Worm (Caenorhabditis elegans) whole organism, L4 larva: ENCODE measurements around the gene B0244.5.
A peak's percentile ranks its signal among the peaks of the same experiment; 100 is the strongest.

ENCODE experiments used
- D1046.2 ChIP-seq: fragments of 200-800 bp; sonication (Bioruptor generic); IDR thresholded peaks from 2 replicates; pipeline ENCODE4 v1.3.6; 2022; ENCODE audit warnings: missing genetic modification characterization, missing compliant biosample characterization
- F10B5.3 ChIP-seq: sonication (generic microtip); optimal IDR thresholded peaks from 2 replicates; lab custom pipeline; 2016; ENCODE audit warnings: mild to moderate bottlenecking, missing genetic modification characterization, missing compliant biosample characterization
- F26F4.8 ChIP-seq: fragments of 200-800 bp; sonication (Bioruptor generic); conservative IDR thresholded peaks from 2 replicates; pipeline ENCODE4 v1.3.6; 2022; ENCODE audit warnings: missing genetic modification characterization, missing compliant biosample characterization
- T20F7.1 ChIP-seq: fragments of 200-800 bp; sonication (Bioruptor generic); optimal IDR thresholded peaks from 2 replicates; lab custom pipeline; 2018; ENCODE audit warnings: mild to moderate bottlenecking, missing genetic modification characterization, missing compliant biosample characterization
- T26A8.4 ChIP-seq: fragments of 200-800 bp; sonication (Bioruptor generic); IDR thresholded peaks from 2 replicates; pipeline ENCODE4 v1.3.6; 2022; ENCODE audit warnings: missing genetic modification characterization, missing compliant biosample characterization
- Y105C5A.15 ChIP-seq: fragments of 200-800 bp; sonication (Bioruptor generic); IDR thresholded peaks from 2 replicates; pipeline ENCODE4 v1.3.6; 2022; ENCODE audit warnings: missing genetic modification characterization, missing compliant biosample characterization
- Y48G9A.11 ChIP-seq: fragments of 200-800 bp; sonication (Bioruptor generic); IDR thresholded peaks from 2 replicates; pipeline ENCODE4 v1.3.6; 2022; ENCODE audit warnings: missing genetic modification reagents, missing genetic modification characterization, missing compliant biosample characterization
- Y75B8A.6 ChIP-seq: fragments of 200-800 bp; sonication (Bioruptor generic); IDR thresholded peaks from 2 replicates; pipeline ENCODE4 v1.3.6; 2022; ENCODE audit warnings: missing genetic modification reagents, missing genetic modification characterization, missing compliant biosample characterization
- ZK337.2 ChIP-seq: fragments of 200-800 bp; sonication (Bioruptor generic); IDR thresholded peaks from 2 replicates; pipeline ENCODE4 v1.3.6; 2022; ENCODE audit warnings: missing genetic modification reagents, missing genetic modification characterization, missing compliant biosample characterization
- ZK546.5 ChIP-seq, 2 experiments: sonication (generic microtip); optimal IDR thresholded peaks; 2 replicates each; lab custom pipeline; 2017; ENCODE audit warnings: missing biosample characterization in 2 of 2, missing genetic modification characterization in 2 of 2
- arid-1 ChIP-seq: fragments of 200-800 bp; sonication (Bioruptor generic); conservative IDR thresholded peaks from 2 replicates; pipeline ENCODE4 v1.3.6; 2022; ENCODE audit warnings: missing genetic modification reagents, missing genetic modification characterization, missing compliant biosample characterization
- ceh-28 ChIP-seq: fragments of 150-350 bp; optimal IDR thresholded peaks from 2 replicates; lab custom pipeline; 2014; ENCODE audit warnings: missing biosample characterization, missing genetic modification reagents, missing genetic modification characterization
- ceh-44 ChIP-seq: fragments of 200-800 bp; sonication (Bioruptor generic); IDR thresholded peaks from 2 replicates; pipeline ENCODE4 v1.3.6; 2022; ENCODE audit warnings: missing genetic modification reagents, missing genetic modification characterization, missing compliant biosample characterization
- ceh-62 ChIP-seq: sonication (generic microtip); optimal IDR thresholded peaks from 2 replicates; lab custom pipeline; 2017; ENCODE audit warnings: missing biosample characterization, missing genetic modification characterization
- ces-1 ChIP-seq: fragments of 150-350 bp; sonication (generic microtip); optimal IDR thresholded peaks from 4 replicates; lab custom pipeline; 2014; ENCODE audit warnings: missing biosample characterization, missing genetic modification reagents, missing genetic modification characterization
- cey-2 ChIP-seq: sonication (generic microtip); optimal IDR thresholded peaks from 3 replicates; lab custom pipeline; 2017; ENCODE audit warnings: missing genetic modification characterization, mild to moderate bottlenecking, missing compliant biosample characterization, antibody characterized with exemption, borderline replicate concordance; ENCODE audit not compliant: insufficient read depth
- daf-16 ChIP-seq, 3 experiments: sonication (generic microtip); optimal IDR thresholded peaks; 2 replicates each; lab custom pipeline; 2016 to 2017; ENCODE audit warnings: missing genetic modification characterization in 3 of 3, missing genetic modification reagents in 3 of 3, mild to moderate bottlenecking in 2 of 3, missing compliant biosample characterization in 2 of 3, missing biosample characterization in 1 of 3, moderate library complexity in 1 of 3
- daf-8 ChIP-seq: fragments of 200-800 bp; sonication (Bioruptor generic); IDR thresholded peaks from 2 replicates; pipeline ENCODE4 v1.3.6; 2022; ENCODE audit warnings: missing genetic modification characterization, missing compliant biosample characterization
- dmd-6 ChIP-seq: fragments of 200-800 bp; sonication (Bioruptor generic); IDR thresholded peaks from 2 replicates; pipeline ENCODE4 v1.3.6; 2022; ENCODE audit warnings: missing genetic modification reagents, missing genetic modification characterization, missing compliant biosample characterization
- duxl-1 ChIP-seq: sonication (generic microtip); optimal IDR thresholded peaks from 2 replicates; lab custom pipeline; 2016; ENCODE audit warnings: mild to moderate bottlenecking, missing genetic modification characterization, moderate library complexity, missing compliant biosample characterization; ENCODE audit not compliant: poor library complexity
- egl-27 ChIP-seq: sonication (generic microtip); optimal IDR thresholded peaks from 3 replicates; lab custom pipeline; 2017; ENCODE audit warnings: missing biosample characterization, missing genetic modification reagents, missing genetic modification characterization
- egl-43 ChIP-seq: fragments of 200-800 bp; sonication (Bioruptor generic); IDR thresholded peaks from 2 replicates; pipeline ENCODE4 v1.3.6; 2022; ENCODE audit warnings: missing genetic modification reagents, missing genetic modification characterization, missing compliant biosample characterization
- fkh-10 ChIP-seq: fragments of 150-350 bp; optimal IDR thresholded peaks from 2 replicates; lab custom pipeline; 2014; ENCODE audit warnings: missing biosample characterization, missing genetic modification reagents, missing genetic modification characterization
- hif-1 ChIP-seq, 2 experiments: sonication (generic microtip); optimal IDR thresholded peaks; 2 replicates each; lab custom pipeline; 2016 to 2017; ENCODE audit warnings: missing compliant biosample characterization in 2 of 2, missing genetic modification characterization in 2 of 2, missing genetic modification reagents in 2 of 2, missing genotype in 2 of 2, mild to moderate bottlenecking in 1 of 2
- lim-7 ChIP-seq: fragments of 200-800 bp; sonication (Bioruptor generic); IDR thresholded peaks from 2 replicates; pipeline ENCODE4 v1.3.6; 2022; ENCODE audit warnings: missing genetic modification characterization, missing compliant biosample characterization
- lin-1 ChIP-seq: fragments of 200-800 bp; sonication (Bioruptor generic); IDR thresholded peaks from 2 replicates; pipeline ENCODE4 v1.3.6; 2022; ENCODE audit warnings: missing genetic modification reagents, missing genetic modification characterization, missing compliant biosample characterization
- lin-29 ChIP-seq: fragments of 200-800 bp; sonication (Bioruptor generic); IDR thresholded peaks from 2 replicates; pipeline ENCODE4 v1.3.6; 2022; ENCODE audit warnings: missing genetic modification reagents, missing genetic modification characterization, missing compliant biosample characterization
- lir-3 ChIP-seq: sonication (generic microtip); optimal IDR thresholded peaks from 2 replicates; lab custom pipeline; 2016; ENCODE audit warnings: mild to moderate bottlenecking, missing genetic modification characterization, missing compliant biosample characterization
- madf-5 ChIP-seq, 2 experiments: fragments of 200-800 bp; sonication (Bioruptor generic); IDR thresholded peaks; 2 replicates each; pipeline ENCODE4 v1.3.6; 2022; ENCODE audit warnings: missing compliant biosample characterization in 2 of 2, missing genetic modification characterization in 2 of 2
- madf-9 ChIP-seq: fragments of 200-800 bp; sonication (Bioruptor generic); conservative IDR thresholded peaks from 2 replicates; pipeline ENCODE4 v1.3.6; 2022; ENCODE audit warnings: missing genetic modification reagents, missing genetic modification characterization, missing compliant biosample characterization
- mdt-29 ChIP-seq: fragments of 200-800 bp; sonication (Bioruptor generic); IDR thresholded peaks from 2 replicates; pipeline ENCODE4 v1.3.6; 2022; ENCODE audit warnings: missing genetic modification reagents, missing genetic modification characterization, missing compliant biosample characterization
- mxl-2 ChIP-seq: fragments of 200-800 bp; sonication (Bioruptor generic); conservative IDR thresholded peaks from 2 replicates; pipeline ENCODE4 v1.3.6; 2022; ENCODE audit warnings: missing genetic modification reagents, missing genetic modification characterization, missing compliant biosample characterization
- mxl-3 ChIP-seq: fragments of 200-800 bp; sonication (Bioruptor generic); optimal IDR thresholded peaks from 2 replicates; lab custom pipeline; 2018; ENCODE audit warnings: mild to moderate bottlenecking, missing genetic modification characterization, missing compliant biosample characterization
- nhr-102 ChIP-seq: sonication (generic microtip); optimal IDR thresholded peaks from 2 replicates; lab custom pipeline; 2016; ENCODE audit warnings: mild to moderate bottlenecking, missing genetic modification characterization, moderate library complexity, missing compliant biosample characterization
- nhr-11 ChIP-seq: fragments of 150-350 bp; optimal IDR thresholded peaks from 2 replicates; lab custom pipeline; 2014; ENCODE audit warnings: missing biosample characterization, missing genetic modification characterization
- nhr-237 ChIP-seq: sonication (generic microtip); optimal IDR thresholded peaks from 2 replicates; lab custom pipeline; 2017; ENCODE audit warnings: missing biosample characterization, missing genetic modification characterization
- nhr-28 ChIP-seq: fragments of 150-350 bp; optimal IDR thresholded peaks from 2 replicates; lab custom pipeline; 2014; ENCODE audit warnings: missing biosample characterization, missing genetic modification characterization
- nhr-48 ChIP-seq: sonication (generic microtip); optimal IDR thresholded peaks from 2 replicates; lab custom pipeline; 2016; ENCODE audit warnings: mild to moderate bottlenecking, missing genetic modification characterization, missing compliant biosample characterization
- nhr-77 ChIP-seq: fragments of 150-350 bp; optimal IDR thresholded peaks from 2 replicates; lab custom pipeline; 2014; ENCODE audit warnings: missing biosample characterization, missing genetic modification characterization
- pqm-1 ChIP-seq: sonication (generic microtip); optimal IDR thresholded peaks from 2 replicates; lab custom pipeline; 2017; ENCODE audit warnings: missing biosample characterization, missing genetic modification characterization
- sdz-12 ChIP-seq: fragments of 200-800 bp; sonication (Bioruptor generic); optimal IDR thresholded peaks from 2 replicates; lab custom pipeline; 2018; ENCODE audit warnings: mild to moderate bottlenecking, missing genetic modification characterization, missing compliant biosample characterization
- set-16 ChIP-seq: fragments of 200-800 bp; sonication (Bioruptor generic); IDR thresholded peaks from 2 replicates; pipeline ENCODE4 v1.3.6; 2022; ENCODE audit warnings: missing genetic modification reagents, missing genetic modification characterization, missing compliant biosample characterization
- spr-1 ChIP-seq: sonication (generic microtip); optimal IDR thresholded peaks from 2 replicates; lab custom pipeline; 2016; ENCODE audit warnings: mild to moderate bottlenecking, missing genetic modification characterization, missing compliant biosample characterization
- unc-130 ChIP-seq: sonication (generic microtip); optimal IDR thresholded peaks from 2 replicates; lab custom pipeline; 2016; ENCODE audit warnings: missing genetic modification reagents, missing genetic modification characterization, missing compliant biosample characterization
- unc-39 ChIP-seq: sonication (generic microtip); optimal IDR thresholded peaks from 2 replicates; lab custom pipeline; 2017; ENCODE audit warnings: missing biosample characterization, missing genetic modification characterization
- vab-7 ChIP-seq: fragments of 200-800 bp; sonication (Bioruptor generic); IDR thresholded peaks from 2 replicates; pipeline ENCODE4 v1.3.6; 2022; ENCODE audit warnings: missing genetic modification reagents, missing genetic modification characterization, missing compliant biosample characterization
- zip-2 ChIP-seq: fragments of 150-350 bp; optimal IDR thresholded peaks from 2 replicates; lab custom pipeline; 2014; ENCODE audit warnings: missing biosample characterization, missing genetic modification characterization
- ztf-7 ChIP-seq: fragments of 150-350 bp; optimal IDR thresholded peaks from 2 replicates; lab custom pipeline; 2014; ENCODE audit warnings: missing biosample characterization, missing genetic modification characterization

The B0244.5 gene

ce11 chrIII:5769726-5770235 is 25.1 kb downstream of the B0244.5 start, which contains the start of gene cutl-23 (continued):
- TF ChIP-seq egl-43 (GFP tag; lab: Robert Waterston, UW) (peak; percentile 85), ZK546.5 (tag; optimal IDR thresholded peaks at IDR 0.05; lab: Kevin White, UChicago) (no peak), lin-29 (no peak), ZK337.2 (GFP tag; lab: Robert Waterston, UW) (no peak), ceh-62 (tag; lab: Kevin White, UChicago) (no peak), nhr-77 (tag; lab: Kevin White, UChicago) (no peak), F10B5.3 (tag; lab: Kevin White, UChicago) (no peak)

DNA sequence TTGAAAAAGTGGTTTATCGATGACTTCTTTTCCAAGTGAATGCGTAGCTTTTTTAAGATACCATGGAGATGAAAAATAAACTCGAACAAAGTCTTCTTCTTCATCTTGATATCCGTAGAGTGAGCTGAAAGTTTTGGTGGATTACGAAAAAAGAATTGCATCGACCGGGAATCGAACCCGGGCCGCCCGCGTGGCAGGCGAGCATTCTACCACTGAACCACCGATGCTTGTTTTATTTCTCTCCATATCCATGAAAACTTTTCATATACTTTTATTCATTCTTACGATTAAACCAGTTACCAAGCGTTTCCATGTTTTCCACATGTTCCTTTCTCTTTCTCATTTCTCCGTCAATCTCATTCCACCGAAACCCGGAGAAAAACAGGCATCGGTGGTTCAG is 37.4 kb downstream of the B0244.5 start:
- TF ChIP-seq daf-8 (GFP tag; lab: Robert Waterston, UW): no peak
- peak; percentile 65; the same call in 1 of the 2 replicates for TF ChIP-seq vab-7 (GFP tag; lab: Robert Waterston, UW)
- TF ChIP-seq zip-2 (tag; lab: Kevin White, UChicago): no peak
- peak; percentile 88 for TF ChIP-seq Y48G9A.11 (GFP tag; lab: Robert Waterston, UW)
- TF ChIP-seq nhr-48 (tag; lab: Kevin White, UChicago): no peak
- peak; percentile 72; the same call in 1 of the 2 replicates for TF ChIP-seq egl-43 (GFP tag; lab: Robert Waterston, UW)
- no peak for TF ChIP-seq lir-3 (tag; lab: Kevin White, UChicago)
- TF ChIP-seq pqm-1: no peak
- TF ChIP-seq nhr-237 (tag; lab: Kevin White, UChicago): no peak
- TF ChIP-seq F26F4.8: 0 out of 2 replicates have a peak, but pooled peaks have one; percentile 69
- no peak for TF ChIP-seq Y105C5A.15 (GFP tag; lab: Robert Waterston, UW)
- TF ChIP-seq sdz-12 (GFP tag; lab: Kevin White, UChicago): no peak
- no peak for TF ChIP-seq cey-2
- TF ChIP-seq egl-27 (tag; lab: Kevin White, UChicago): no peak
- peak in 1 of 2 experiments; percentile 76; a peak in 1 of 4 replicates for TF ChIP-seq madf-5 (GFP tag; IDR thresholded peaks at IDR 0.05; lab: Robert Waterston, UW)
- no peak for TF ChIP-seq lin-29
- no peak for TF ChIP-seq dmd-6 (GFP tag; lab: Robert Waterston, UW)
- no peak for TF ChIP-seq Y75B8A.6 (GFP tag; lab: Robert Waterston, UW)
- TF ChIP-seq ZK546.5 (tag; optimal IDR thresholded peaks at IDR 0.05; lab: Kevin White, UChicago): no peak
- no peak for TF ChIP-seq ces-1 (GFP tag; lab: Kevin White, UChicago)
- TF ChIP-seq unc-39 (tag; lab: Kevin White, UChicago): no peak
- TF ChIP-seq arid-1: peak; percentile 78
- TF ChIP-seq ceh-28: no peak
- TF ChIP-seq hif-1 (tag; optimal IDR thresholded peaks at IDR 0.05; lab: Kevin White, UChicago): no peak
- TF ChIP-seq lin-1 (GFP tag; lab: Robert Waterston, UW): no peak
- no peak for TF ChIP-seq mxl-3 (GFP tag; lab: Kevin White, UChicago)
- TF ChIP-seq madf-9 (GFP tag; lab: Robert Waterston, UW): no peak
- TF ChIP-seq T26A8.4 (GFP tag; lab: Robert Waterston, UW): no peak
- TF ChIP-seq spr-1 (tag; lab: Kevin White, UChicago): no peak
- TF ChIP-seq T20F7.1 (GFP tag; lab: Kevin White, UChicago): no peak
- no peak for TF ChIP-seq mxl-2 (GFP tag; lab: Robert Waterston, UW)
- no peak for TF ChIP-seq ztf-7 (tag; lab: Kevin White, UChicago)
- 0 out of 2 replicates have a peak, but pooled peaks have one; percentile 15 for TF ChIP-seq D1046.2 (GFP tag; lab: Robert Waterston, UW)
- no peak for TF ChIP-seq set-16 (GFP tag; lab: Robert Waterston, UW)
- TF ChIP-seq unc-130 (GFP tag; lab: Kevin White, UChicago): no peak
- TF ChIP-seq ceh-62 (tag; lab: Kevin White, UChicago): no peak
- TF ChIP-seq nhr-28: no peak
- TF ChIP-seq nhr-11: no peak
- no peak for TF ChIP-seq fkh-10 (GFP tag; lab: Kevin White, UChicago)
- TF ChIP-seq nhr-102 (tag; lab: Kevin White, UChicago): no peak
- no peak for TF ChIP-seq ceh-44 (GFP tag; lab: Robert Waterston, UW)
- peak; percentile 26; the same call in 1 of the 2 replicates for TF ChIP-seq mdt-29 (GFP tag; lab: Robert Waterston, UW)
- peak; percentile 74 for TF ChIP-seq lim-7 (GFP tag; lab: Robert Waterston, UW)
- TF ChIP-seq duxl-1 (tag; lab: Kevin White, UChicago): no peak
- TF ChIP-seq daf-16 (GFP tag; optimal IDR thresholded peaks at IDR 0.05; lab: Kevin White, UChicago): no peak
- no peak for TF ChIP-seq daf-16 (tag; optimal IDR thresholded peaks at IDR 0.05; lab: Kevin White, UChicago)
